Worm (Caenorhabditis elegans) whole organism, young adult: ENCODE data around the gene R160.10.

Experiments used
- B0261.1 ChIP-seq: sonication (generic microtip); optimal IDR thresholded peaks from 2 replicates; lab custom pipeline; 2016; ENCODE audit warnings: mild to moderate bottlenecking, missing genetic modification characterization, moderate library complexity, missing compliant biosample characterization
- C06A6.2 ChIP-seq: fragments of 200-800 bp; sonication (Bioruptor generic); conservative IDR thresholded peaks from 2 replicates; pipeline ENCODE4 v1.3.6; 2022; ENCODE audit warnings: missing genetic modification characterization, missing compliant biosample characterization
- F22D6.2 ChIP-seq: sonication (generic microtip); optimal IDR thresholded peaks from 2 replicates; lab custom pipeline; 2016; ENCODE audit warnings: mild to moderate bottlenecking, missing genetic modification characterization, missing compliant biosample characterization
- F33H1.4 ChIP-seq: fragments of 200-800 bp; sonication (Bioruptor generic); IDR thresholded peaks from 2 replicates; pipeline ENCODE4 v1.3.6; 2022; ENCODE audit warnings: missing genetic modification reagents, missing genetic modification characterization, missing compliant biosample characterization
- F37B4.10 ChIP-seq: fragments of 200-800 bp; sonication (Bioruptor generic); IDR thresholded peaks from 2 replicates; pipeline ENCODE4 v1.3.6; 2022; ENCODE audit warnings: missing genetic modification characterization, missing compliant biosample characterization
- K11D2.4 ChIP-seq: fragments of 200-800 bp; sonication (Bioruptor generic); IDR thresholded peaks from 2 replicates; pipeline ENCODE4 v1.3.6; 2022; ENCODE audit warnings: missing genetic modification reagents, missing genetic modification characterization, missing compliant biosample characterization
- T07F8.4 ChIP-seq: sonication (generic microtip); optimal IDR thresholded peaks from 2 replicates; lab custom pipeline; 2016; ENCODE audit warnings: mild to moderate bottlenecking, missing genetic modification characterization, moderate library complexity, missing compliant biosample characterization
- T26A5.8 ChIP-seq: sonication (generic microtip); optimal IDR thresholded peaks from 2 replicates; lab custom pipeline; 2016; ENCODE audit warnings: missing genetic modification characterization, missing compliant biosample characterization
- Y53G8AR.9 ChIP-seq: fragments of 200-800 bp; sonication (Bioruptor generic); conservative IDR thresholded peaks from 2 replicates; pipeline ENCODE4 v1.3.6; 2022; ENCODE audit warnings: missing genetic modification reagents, missing genetic modification characterization, missing compliant biosample characterization
- Y56A3A.18 ChIP-seq: fragments of 200-800 bp; sonication (Bioruptor generic); IDR thresholded peaks from 2 replicates; pipeline ENCODE4 v1.3.6; 2022; ENCODE audit warnings: missing genetic modification reagents, missing genetic modification characterization, missing compliant biosample characterization
- Y67H2A.10 ChIP-seq: fragments of 200-800 bp; sonication (Bioruptor generic); conservative IDR thresholded peaks from 2 replicates; pipeline ENCODE4 v1.3.6; 2022; ENCODE audit warnings: missing genetic modification reagents, missing genetic modification characterization, missing compliant biosample characterization
- Y79H2A.3 ChIP-seq: fragments of 200-800 bp; sonication (Bioruptor generic); conservative IDR thresholded peaks from 2 replicates; pipeline ENCODE4 v1.3.6; 2022; ENCODE audit warnings: missing genetic modification reagents, missing genetic modification characterization, missing compliant biosample characterization
- Y95B8A.8 ChIP-seq: fragments of 200-800 bp; sonication (Bioruptor generic); IDR thresholded peaks from 2 replicates; pipeline ENCODE4 v1.3.6; 2022; ENCODE audit warnings: missing genetic modification reagents, missing genetic modification characterization, missing compliant biosample characterization
- ZK185.1 ChIP-seq: sonication (generic microtip); optimal IDR thresholded peaks from 2 replicates; lab custom pipeline; 2016; ENCODE audit warnings: mild to moderate bottlenecking, missing genetic modification characterization, missing compliant biosample characterization; ENCODE audit not compliant: poor library complexity, severe bottlenecking
- akir-1 ChIP-seq: fragments of 200-800 bp; sonication (Bioruptor generic); optimal IDR thresholded peaks from 2 replicates; lab custom pipeline; 2018; ENCODE audit warnings: mild to moderate bottlenecking, missing genetic modification characterization, moderate library complexity, missing compliant biosample characterization
- atf-7 ChIP-seq: sonication (generic microtip); optimal IDR thresholded peaks from 2 replicates; lab custom pipeline; 2017; ENCODE audit warnings: mild to moderate bottlenecking, missing genetic modification characterization, missing compliant biosample characterization
- attf-6 ChIP-seq: fragments of 200-800 bp; sonication (Bioruptor generic); IDR thresholded peaks from 2 replicates; pipeline ENCODE4 v1.3.6; 2022; ENCODE audit warnings: missing genetic modification reagents, missing genetic modification characterization, missing compliant biosample characterization
- cebp-1 ChIP-seq, 2 experiments: fragments of 200-800 bp in 1 of 2; sonication (Bioruptor generic) in 1 of 2; sonication (generic microtip) in 1 of 2; IDR thresholded peaks in 1 of 2; optimal IDR thresholded peaks in 1 of 2; 2 replicates each; pipeline versions ENCODE4 v1.3.6 to Lab custom; 2017 to 2022; ENCODE audit warnings: missing compliant biosample characterization in 2 of 2, missing genetic modification characterization in 2 of 2, mild to moderate bottlenecking in 1 of 2, missing genetic modification reagents in 1 of 2, moderate library complexity in 1 of 2
- ceh-27 ChIP-seq: fragments of 200-800 bp; sonication (Bioruptor generic); optimal IDR thresholded peaks from 2 replicates; lab custom pipeline; 2018; ENCODE audit warnings: mild to moderate bottlenecking, missing genetic modification characterization, moderate library complexity, missing compliant biosample characterization
- chd-7 ChIP-seq: sonication (generic microtip); optimal IDR thresholded peaks from 2 replicates; lab custom pipeline; 2016; ENCODE audit warnings: mild to moderate bottlenecking, missing genetic modification characterization, moderate library complexity, missing compliant biosample characterization
- ets-4 ChIP-seq: fragments of 200-800 bp; sonication (Bioruptor generic); optimal IDR thresholded peaks from 2 replicates; lab custom pipeline; 2018; ENCODE audit warnings: mild to moderate bottlenecking, missing genetic modification characterization, missing compliant biosample characterization
- him-1 ChIP-seq: sonication (generic microtip); optimal IDR thresholded peaks from 2 replicates; lab custom pipeline; 2016; ENCODE audit warnings: missing genotype, missing genetic modification reagents, missing genetic modification characterization, missing compliant biosample characterization
- hsf-1 ChIP-seq: fragments of 200-800 bp; sonication (Bioruptor generic); IDR thresholded peaks from 2 replicates; pipeline ENCODE4 v1.3.6; 2022; ENCODE audit warnings: missing genetic modification reagents, missing genetic modification characterization, missing compliant biosample characterization
- lag-1 ChIP-seq: fragments of 200-800 bp; sonication (Bioruptor generic); IDR thresholded peaks from 2 replicates; pipeline ENCODE4 v1.3.6; 2022; ENCODE audit warnings: missing genetic modification reagents, missing genetic modification characterization, missing compliant biosample characterization
- lin-35 ChIP-seq, 3 experiments: fragments of 150-350 bp in 2 of 3; sonication (generic microtip) in 1 of 3; optimal IDR thresholded peaks; 2 replicates each; lab custom pipeline; 2014 to 2018; ENCODE audit warnings: missing biosample characterization in 3 of 3, missing genetic modification characterization in 3 of 3, missing genetic modification reagents in 3 of 3
- lin-40 ChIP-seq: sonication (generic microtip); optimal IDR thresholded peaks from 2 replicates; lab custom pipeline; 2016; ENCODE audit warnings: missing genetic modification characterization, mild to moderate bottlenecking, missing compliant biosample characterization, missing genotype, missing genetic modification reagents
- lin-54 ChIP-seq: fragments of 200-800 bp; sonication (Bioruptor generic); optimal IDR thresholded peaks from 2 replicates; lab custom pipeline; 2018; ENCODE audit warnings: mild to moderate bottlenecking, missing genetic modification characterization, missing compliant biosample characterization
- lsl-1 ChIP-seq: fragments of 200-800 bp; sonication (Bioruptor generic); optimal IDR thresholded peaks from 2 replicates; lab custom pipeline; 2018; ENCODE audit warnings: mild to moderate bottlenecking, missing genetic modification characterization, moderate library complexity, missing compliant biosample characterization
- lsy-27 ChIP-seq: sonication (generic microtip); optimal IDR thresholded peaks from 2 replicates; lab custom pipeline; 2017; ENCODE audit warnings: missing genetic modification characterization, mild to moderate bottlenecking, missing compliant biosample characterization, antibody characterized with exemption, missing genotype, borderline replicate concordance; ENCODE audit not compliant: insufficient read depth
- madf-10 ChIP-seq: sonication (generic microtip); optimal IDR thresholded peaks from 2 replicates; lab custom pipeline; 2016; ENCODE audit warnings: mild to moderate bottlenecking, missing genetic modification characterization, missing compliant biosample characterization
- mcd-1 ChIP-seq: fragments of 200-800 bp; sonication (Bioruptor generic); IDR thresholded peaks from 2 replicates; pipeline ENCODE4 v1.3.6; 2022; ENCODE audit warnings: missing genetic modification reagents, missing genetic modification characterization, missing compliant biosample characterization
- nhr-27 ChIP-seq: fragments of 200-800 bp; sonication (Bioruptor generic); optimal IDR thresholded peaks from 2 replicates; lab custom pipeline; 2018; ENCODE audit warnings: mild to moderate bottlenecking, missing genetic modification characterization, moderate library complexity, missing compliant biosample characterization
- nhr-90 ChIP-seq: sonication (generic microtip); optimal IDR thresholded peaks from 2 replicates; lab custom pipeline; 2016; ENCODE audit warnings: missing genotype, mild to moderate bottlenecking, missing genetic modification characterization, missing compliant biosample characterization
- pbrm-1 ChIP-seq: fragments of 200-800 bp; sonication (Bioruptor generic); IDR thresholded peaks from 2 replicates; pipeline ENCODE4 v1.3.6; 2022; ENCODE audit warnings: missing genetic modification reagents, missing genetic modification characterization, missing compliant biosample characterization
- rcor-1 ChIP-seq: fragments of 200-800 bp; sonication (Bioruptor generic); IDR thresholded peaks from 2 replicates; pipeline ENCODE4 v1.3.6; 2022; ENCODE audit warnings: missing genetic modification reagents, missing genetic modification characterization, missing compliant biosample characterization
- tbp1 ChIP-seq: fragments of 200-800 bp; sonication (Bioruptor generic); optimal IDR thresholded peaks from 2 replicates; lab custom pipeline; 2018; ENCODE audit warnings: mild to moderate bottlenecking, missing genetic modification characterization, missing compliant biosample characterization
- tlf-1 ChIP-seq: fragments of 200-800 bp; sonication (Bioruptor generic); optimal IDR thresholded peaks from 2 replicates; lab custom pipeline; 2018; ENCODE audit warnings: mild to moderate bottlenecking, missing genetic modification characterization, missing compliant biosample characterization
- ztf-25 ChIP-seq: fragments of 200-800 bp; sonication (Bioruptor generic); IDR thresholded peaks from 2 replicates; pipeline ENCODE4 v1.3.6; 2022; ENCODE audit warnings: missing genetic modification reagents, missing genetic modification characterization, missing compliant biosample characterization
- ztf-26 ChIP-seq: sonication (generic microtip); optimal IDR thresholded peaks from 2 replicates; lab custom pipeline; 2017; ENCODE audit warnings: missing genetic modification characterization, missing compliant biosample characterization

The R160.10 gene

ce11 chrX:4404717-4405116 lies 37.4 kb upstream of the R160.10 start:
- TF ChIP-seq lin-35 (GFP tag; optimal IDR thresholded peaks at IDR 0.05; lab: Kevin White, UChicago) = peak in 1 of 3 experiments; percentile 5
- TF ChIP-seq lin-54 (GFP tag; lab: Kevin White, UChicago) = no peak
- peak; percentile 55 for TF ChIP-seq ceh-27
- no peak for TF ChIP-seq Y79H2A.3 (GFP tag; lab: Robert Waterston, UW)
- TF ChIP-seq tbp1 (GFP tag; lab: Kevin White, UChicago) = no peak

ce11 chrX:4402854-4403253 lies 35.5 kb upstream of the R160.10 start, which contains the start of gene D1079.1:
Gene D1079.1 (plus strand): TSS chrX:4403154.
- TF ChIP-seq ztf-25 (no peak), akir-1 (GFP tag; lab: Kevin White, UChicago) (no peak), Y95B8A.8 (GFP tag; lab: Robert Waterston, UW) (no peak), lag-1 (GFP tag; lab: Robert Waterston, UW) (no peak)

ce11 chrX:4400296-4400695 lies 33.0 kb upstream of the R160.10 start:
- no peak for TF ChIP-seq hsf-1 (GFP tag; lab: Robert Waterston, UW)
- no peak for TF ChIP-seq K11D2.4 (GFP tag; lab: Robert Waterston, UW)
- TF ChIP-seq nhr-27 (tag; lab: Kevin White, UChicago) = no peak
- no peak for TF ChIP-seq chd-7 (tag; lab: Kevin White, UChicago)
- TF ChIP-seq, all 124 proteins: peak for 0

ce11 chrX:4397460-4397859 lies 30.1 kb upstream of the R160.10 start:
- TF ChIP-seq lsl-1 (GFP tag; lab: Kevin White, UChicago) (no peak), T07F8.4 (tag; lab: Kevin White, UChicago) (no peak), ceh-27 (peak; percentile 87), attf-6 (no peak), ets-4 (GFP tag; lab: Kevin White, UChicago) (no peak), F37B4.10 (GFP tag; lab: Robert Waterston, UW) (no peak), T26A5.8 (tag; lab: Kevin White, UChicago) (no peak), Y95B8A.8 (GFP tag; lab: Robert Waterston, UW) (no peak)

ce11 chrX:4395073-4395850 lies 27.9 kb upstream of the R160.10 start:
- TF ChIP-seq attf-6 (no peak), him-1 (tag; lab: Kevin White, UChicago) (no peak), cebp-1 (GFP tag; IDR thresholded peaks at IDR 0.05; lab: Robert Waterston, UW) (no peak), cebp-1 (tag; optimal IDR thresholded peaks at IDR 0.05; lab: Kevin White, UChicago) (no peak), ztf-26 (tag; lab: Kevin White, UChicago) (peak; percentile 84), pbrm-1 (peak; percentile 50; the same call in 1 of the 2 replicates), lsy-27 (tag; lab: Kevin White, UChicago) (no peak), madf-10 (tag; lab: Kevin White, UChicago) (peak; percentile 65), ceh-27 (peak; percentile 57), F33H1.4 (GFP tag; lab: Robert Waterston, UW) (no peak), rcor-1 (GFP tag; lab: Robert Waterston, UW) (peak; percentile 56), Y67H2A.10 (GFP tag; lab: Robert Waterston, UW) (no peak), ZK185.1 (peak; percentile 68), lin-40 (tag; lab: Kevin White, UChicago) (peak; percentile 92), nhr-90 (tag; lab: Kevin White, UChicago) (no peak), C06A6.2 (peak; percentile 45; the same call in 1 of the 2 replicates), mcd-1 (GFP tag; lab: Robert Waterston, UW) (peak; percentile 55), B0261.1 (peak; percentile 22), F22D6.2 (peak; percentile 26), atf-7 (peak; percentile 41), lin-35 (GFP tag; optimal IDR thresholded peaks at IDR 0.05; lab: Kevin White, UChicago) (peak in 1 of 3 experiments; percentile 73), tlf-1 (GFP tag; lab: Kevin White, UChicago) (peak; percentile 22), Y53G8AR.9 (GFP tag; lab: Robert Waterston, UW) (peak; percentile 58; the same call in 1 of the 2 replicates), Y56A3A.18 (peak; percentile 84)
